Fruit fly (Drosophila melanogaster) whole organism, adult: ENCODE measurements around the gene Taf9.

Experiments
- CG11617 ChIP-seq: fragments of 200-800 bp; sonication (Bioruptor generic); optimal IDR thresholded peaks from 2 replicates; lab custom pipeline; 2017; ENCODE audit warnings: mild to moderate bottlenecking, missing biosample characterization, missing genetic modification reagents, missing genetic modification characterization
- CG12768 ChIP-seq: fragments of 200-800 bp; sonication (Bioruptor generic); optimal IDR thresholded peaks from 2 replicates; lab custom pipeline; 2017; ENCODE audit warnings: missing biosample characterization, missing genetic modification characterization, mild to moderate bottlenecking, moderate library complexity, missing genetic modification reagents
- CG14711 ChIP-seq: fragments of 200-800 bp; sonication (Bioruptor generic); optimal IDR thresholded peaks from 2 replicates; lab custom pipeline; 2018; ENCODE audit warnings: missing biosample characterization, mild to moderate bottlenecking, missing genetic modification characterization, moderate library complexity
- CG1620 ChIP-seq: fragments of 200-800 bp; sonication (Bioruptor generic); optimal IDR thresholded peaks from 2 replicates; lab custom pipeline; 2016; ENCODE audit warnings: missing biosample characterization, missing genetic modification characterization
- CG33017 ChIP-seq: fragments of 200-800 bp; sonication (Bioruptor generic); optimal IDR thresholded peaks from 2 replicates; lab custom pipeline; 2018; ENCODE audit warnings: missing biosample characterization, mild to moderate bottlenecking, missing genetic modification characterization, moderate library complexity
- CG5204 ChIP-seq: fragments of 200-800 bp; sonication (Bioruptor generic); optimal IDR thresholded peaks from 2 replicates; lab custom pipeline; 2016; ENCODE audit warnings: missing biosample characterization, missing genetic modification characterization
- CG7045 ChIP-seq: fragments of 200-800 bp; sonication (Bioruptor generic); optimal IDR thresholded peaks from 2 replicates; lab custom pipeline; 2017; ENCODE audit warnings: missing biosample characterization, mild to moderate bottlenecking, missing genetic modification characterization
- CG7101 ChIP-seq: fragments of 200-800 bp; sonication (Bioruptor generic); optimal IDR thresholded peaks from 2 replicates; lab custom pipeline; 2018; ENCODE audit warnings: missing biosample characterization, mild to moderate bottlenecking, missing genetic modification characterization, moderate library complexity
- Clk ChIP-seq: fragments of 200-800 bp; sonication (Bioruptor generic); optimal IDR thresholded peaks from 2 replicates; lab custom pipeline; 2017; ENCODE audit warnings: missing biosample characterization, missing genetic modification characterization
- Crg-1 ChIP-seq: fragments of 200-800 bp; sonication (Bioruptor generic); optimal IDR thresholded peaks from 2 replicates; lab custom pipeline; 2016; ENCODE audit warnings: missing biosample characterization, missing genetic modification characterization
- Hr96 ChIP-seq: fragments of 200-800 bp; sonication (Bioruptor generic); optimal IDR thresholded peaks from 2 replicates; lab custom pipeline; 2016; ENCODE audit warnings: missing biosample characterization, missing genetic modification characterization
- Mnt ChIP-seq: fragments of 200-800 bp; sonication (Bioruptor generic); optimal IDR thresholded peaks from 2 replicates; lab custom pipeline; 2016; ENCODE audit warnings: missing biosample characterization, mild to moderate bottlenecking, missing genetic modification characterization
- bab1 ChIP-seq: fragments of 200-800 bp; sonication (Bioruptor generic); optimal IDR thresholded peaks from 3 replicates; lab custom pipeline; 2019; ENCODE audit warnings: missing biosample characterization, mild to moderate bottlenecking, missing genetic modification characterization, moderate library complexity
- cic ChIP-seq: fragments of 200-800 bp; sonication (Bioruptor generic); optimal IDR thresholded peaks from 2 replicates; lab custom pipeline; 2017; ENCODE audit warnings: missing biosample characterization, mild to moderate bottlenecking, missing genetic modification characterization, moderate library complexity
- cnc ChIP-seq, 2 experiments: fragments of >200 bp; optimal IDR thresholded peaks; 2 replicates each; lab custom pipeline; 2017
- kay ChIP-seq: fragments of 200-800 bp; sonication (Bioruptor generic); peaks from one replicate; lab custom pipeline; 2016; ENCODE audit warnings: missing biosample characterization, missing genetic modification characterization, borderline replicate concordance
- ovo ChIP-seq: fragments of 200-800 bp; sonication (Bioruptor generic); optimal IDR thresholded peaks from 2 replicates; lab custom pipeline; 2016; ENCODE audit warnings: missing biosample characterization, missing genetic modification characterization
- pad ChIP-seq: fragments of 200-800 bp; sonication (Bioruptor generic); optimal IDR thresholded peaks from 3 replicates; lab custom pipeline; 2017; ENCODE audit warnings: missing biosample characterization, missing genetic modification characterization, mild to moderate bottlenecking, moderate library complexity, missing genetic modification reagents
- tj ChIP-seq: fragments of 200-800 bp; sonication (Bioruptor generic); optimal IDR thresholded peaks from 3 replicates; lab custom pipeline; 2017; ENCODE audit warnings: missing biosample characterization, mild to moderate bottlenecking, missing genetic modification characterization, moderate library complexity
- toe ChIP-seq: fragments of 200-800 bp; sonication (Bioruptor generic); optimal IDR thresholded peaks from 2 replicates; lab custom pipeline; 2016; ENCODE audit warnings: missing biosample characterization, missing genetic modification characterization

Taf9 gene

DNA sequence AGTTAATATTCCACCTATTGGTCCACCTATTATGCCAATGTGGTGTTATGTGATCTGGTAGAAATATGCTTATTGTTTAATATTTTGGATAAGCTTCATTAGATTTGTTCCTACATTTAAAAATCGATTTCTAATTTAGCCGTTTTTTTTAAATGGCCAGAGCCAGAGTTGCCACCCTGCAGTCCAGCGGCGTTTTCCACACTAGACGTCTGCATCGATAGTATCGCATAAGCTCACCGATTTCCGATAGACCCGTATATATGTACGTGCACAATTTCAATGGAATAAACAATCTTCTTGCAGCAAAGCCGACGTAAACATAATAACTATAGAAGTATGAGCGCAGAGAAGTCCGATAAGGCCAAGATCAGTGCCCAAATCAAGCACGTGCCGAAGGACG is at the start of gene Taf9:
TSS of gene Taf9 (plus strand) at position 239 of the 400 bp plus-strand sequence.
- no peak for TF ChIP-seq CG12768 (GFP tag; lab: Kevin White, UChicago)
- TF ChIP-seq CG11617 (GFP tag; lab: Kevin White, UChicago) = no peak
- no peak for TF ChIP-seq cnc (optimal IDR thresholded peaks at IDR 0.05; lab: Kevin White, UChicago)
- no peak for TF ChIP-seq kay (GFP tag; lab: Kevin White, UChicago)
- TF ChIP-seq CG7045 (GFP tag; lab: Kevin White, UChicago) = no peak
- peak; percentile 69 for TF ChIP-seq bab1 (GFP tag; lab: Kevin White, UChicago)
- TF ChIP-seq CG5204 (GFP tag; lab: Kevin White, UChicago) = no peak
- TF ChIP-seq Crg-1 (GFP tag; lab: Kevin White, UChicago) = peak; percentile 26
- no peak for TF ChIP-seq tj (GFP tag; lab: Kevin White, UChicago)
- peak; percentile 7 for TF ChIP-seq pad
- no peak for TF ChIP-seq Clk (GFP tag; lab: Kevin White, UChicago)
- peak; percentile 25 for TF ChIP-seq cic
- TF ChIP-seq Hr96 (GFP tag; lab: Kevin White, UChicago) = no peak
- peak; percentile 36 for TF ChIP-seq CG14711 (tag; lab: Kevin White, UChicago)
- TF ChIP-seq Mnt = peak; percentile 23
- no peak for TF ChIP-seq CG33017 (tag; lab: Kevin White, UChicago)
- TF ChIP-seq CG7101 = no peak
- peak; percentile 47 for TF ChIP-seq CG1620 (GFP tag; lab: Kevin White, UChicago)
- no peak for TF ChIP-seq ovo (GFP tag; lab: Kevin White, UChicago)

- TF ChIP-seq CG11617 (GFP tag; lab: Kevin White, UChicago) (no peak), cnc (optimal IDR thresholded peaks at IDR 0.05; lab: Kevin White, UChicago) (no peak), CG1620 (GFP tag; lab: Kevin White, UChicago) (no peak), Crg-1 (GFP tag; lab: Kevin White, UChicago) (no peak), CG7045 (GFP tag; lab: Kevin White, UChicago) (no peak), CG14711 (tag; lab: Kevin White, UChicago) (no peak), pad (no peak), Clk (GFP tag; lab: Kevin White, UChicago) (no peak), kay (GFP tag; lab: Kevin White, UChicago) (no peak), cic (no peak), bab1 (GFP tag; lab: Kevin White, UChicago) (no peak)
Observed at dm6 chrX:17799070-17799802, 42.7 kb upstream of the Taf9 start.

dm6 chrX:17799803-17800151 is 42.2 kb upstream of the Taf9 start:
- TF ChIP-seq CG1620 (GFP tag; lab: Kevin White, UChicago) = no peak
- no peak for TF ChIP-seq Hr96 (GFP tag; lab: Kevin White, UChicago)
- no peak for TF ChIP-seq CG7101
- no peak for TF ChIP-seq toe (GFP tag; lab: Kevin White, UChicago)
- no peak for TF ChIP-seq CG5204 (GFP tag; lab: Kevin White, UChicago)
- TF ChIP-seq bab1 (GFP tag; lab: Kevin White, UChicago) = no peak
- no peak for TF ChIP-seq CG12768 (GFP tag; lab: Kevin White, UChicago)
- no peak for TF ChIP-seq cnc (optimal IDR thresholded peaks at IDR 0.05; lab: Kevin White, UChicago)
- TF ChIP-seq CG14711 (tag; lab: Kevin White, UChicago) = no peak
- no peak for TF ChIP-seq Mnt
- no peak for TF ChIP-seq cic
- no peak for TF ChIP-seq CG11617 (GFP tag; lab: Kevin White, UChicago)
- no peak for TF ChIP-seq Crg-1 (GFP tag; lab: Kevin White, UChicago)
- no peak for TF ChIP-seq CG33017 (tag; lab: Kevin White, UChicago)
- no peak for TF ChIP-seq kay (GFP tag; lab: Kevin White, UChicago)
- no peak for TF ChIP-seq ovo (GFP tag; lab: Kevin White, UChicago)

- TF ChIP-seq cnc (optimal IDR thresholded peaks at IDR 0.05; lab: Kevin White, UChicago) (no peak), CG7101 (no peak), CG5204 (GFP tag; lab: Kevin White, UChicago) (no peak), toe (GFP tag; lab: Kevin White, UChicago) (no peak), CG11617 (GFP tag; lab: Kevin White, UChicago) (no peak), ovo (GFP tag; lab: Kevin White, UChicago) (no peak), CG7045 (GFP tag; lab: Kevin White, UChicago) (no peak), CG14711 (tag; lab: Kevin White, UChicago) (no peak), Mnt (no peak), bab1 (GFP tag; lab: Kevin White, UChicago) (no peak)
Observed at dm6 chrX:17802353-17803121, 39.4 kb upstream of the Taf9 start.

dm6 chrX:17804048-17804447 is 37.9 kb upstream of the Taf9 start:
- TF ChIP-seq tj (GFP tag; lab: Kevin White, UChicago) (no peak), Mnt (no peak), cnc (optimal IDR thresholded peaks at IDR 0.05; lab: Kevin White, UChicago) (no peak), CG12768 (GFP tag; lab: Kevin White, UChicago) (no peak), toe (GFP tag; lab: Kevin White, UChicago) (no peak), CG7101 (no peak), Crg-1 (GFP tag; lab: Kevin White, UChicago) (no peak), CG1620 (GFP tag; lab: Kevin White, UChicago) (no peak)
